Worm (Caenorhabditis elegans) whole organism, midembryonic: ENCODE measurements around the gene R07E5.15.

ENCODE experiments used
- T22C8.4 ChIP-seq: fragments of 200-800 bp; sonication (Bioruptor generic); IDR thresholded peaks from 2 replicates; pipeline ENCODE4 v1.3.6; 2022; ENCODE audit warnings: missing genetic modification characterization, missing compliant biosample characterization
- cog-1 ChIP-seq: sonication (generic microtip); optimal IDR thresholded peaks from 2 replicates; lab custom pipeline; 2016; ENCODE audit warnings: missing genetic modification characterization, missing compliant biosample characterization
- flt-1 ChIP-seq: fragments of 200-800 bp; sonication (Bioruptor generic); IDR thresholded peaks from 2 replicates; pipeline ENCODE4 v1.3.6; 2022; ENCODE audit warnings: missing genetic modification characterization, missing compliant biosample characterization
- klf-2 ChIP-seq: fragments of 200-800 bp; sonication (Bioruptor generic); conservative IDR thresholded peaks from 2 replicates; pipeline ENCODE4 v1.3.6; 2022; ENCODE audit warnings: missing genetic modification reagents, missing genetic modification characterization, missing compliant biosample characterization
- med-1 ChIP-seq: sonication (generic microtip); optimal IDR thresholded peaks from 2 replicates; lab custom pipeline; 2017; ENCODE audit warnings: missing genetic modification characterization, mild to moderate bottlenecking, missing compliant biosample characterization, antibody characterized with exemption, missing genetic modification reagents; ENCODE audit not compliant: insufficient read depth
- ref-1 ChIP-seq: fragments of 200-800 bp; sonication (Bioruptor generic); conservative IDR thresholded peaks from 2 replicates; pipeline ENCODE4 v1.3.6; 2022; ENCODE audit warnings: missing genetic modification reagents, missing genetic modification characterization, missing compliant biosample characterization
- ztf-23 ChIP-seq: fragments of 200-800 bp; sonication (Bioruptor generic); IDR thresholded peaks from 2 replicates; pipeline ENCODE4 v1.3.6; 2022; ENCODE audit warnings: missing genetic modification reagents, missing genetic modification characterization, missing compliant biosample characterization
- ztf-29 ChIP-seq: fragments of 200-800 bp; sonication (Bioruptor generic); IDR thresholded peaks from 2 replicates; pipeline ENCODE4 v1.3.6; 2022; ENCODE audit warnings: missing genetic modification reagents, missing genetic modification characterization, missing compliant biosample characterization

ce11 chrIII:4449893-4450579 is 48.8 kb downstream of the R07E5.15 start, which contains the start of gene ceh-43:
- TF ChIP-seq ztf-23 (GFP tag; lab: Robert Waterston, UW) (no peak), med-1 (GFP tag; lab: Kevin White, UChicago) (no peak), klf-2 (GFP tag; lab: Robert Waterston, UW) (no peak), ref-1 (GFP tag; lab: Robert Waterston, UW) (no peak), T22C8.4 (GFP tag; lab: Robert Waterston, UW) (no peak), flt-1 (GFP tag; lab: Robert Waterston, UW) (no peak), cog-1 (tag; lab: Kevin White, UChicago) (no peak), ztf-29 (GFP tag; lab: Robert Waterston, UW) (no peak)
